Fruit fly (Drosophila melanogaster) whole organism, embryonic: ENCODE results near the gene CG14270.

ENCODE experiments used
- Adf1 ChIP-seq: fragments of 200-800 bp; sonication (Bioruptor generic); IDR thresholded peaks from 2 replicates; pipeline ENCODE4 v1.3.6; 2022; ENCODE audit warnings: missing biosample characterization, missing genetic modification characterization
- CG10274 ChIP-seq: fragments of 200-800 bp; sonication (Bioruptor generic); optimal IDR thresholded peaks from 3 replicates; lab custom pipeline; 2017; ENCODE audit warnings: missing biosample characterization, mild to moderate bottlenecking, missing genetic modification characterization
- CG10462 ChIP-seq: fragments of 200-800 bp; sonication (Bioruptor generic); optimal IDR thresholded peaks from 2 replicates; lab custom pipeline; 2016; ENCODE audit warnings: missing biosample characterization, missing genetic modification characterization
- CG11504 ChIP-seq: fragments of 200-800 bp; sonication (Bioruptor generic); optimal IDR thresholded peaks from 3 replicates; lab custom pipeline; 2019; ENCODE audit warnings: missing biosample characterization, mild to moderate bottlenecking, missing genetic modification characterization, moderate library complexity
- CG12744 ChIP-seq: fragments of 200-800 bp; sonication (Bioruptor generic); optimal IDR thresholded peaks from 2 replicates; lab custom pipeline; 2016; ENCODE audit warnings: missing biosample characterization, missing genetic modification characterization
- CG13123 ChIP-seq: fragments of 200-800 bp; sonication (Bioruptor generic); optimal IDR thresholded peaks from 2 replicates; lab custom pipeline; 2016; ENCODE audit warnings: missing biosample characterization, missing genetic modification characterization
- CG13624 ChIP-seq: fragments of 200-800 bp; sonication (Bioruptor generic); optimal IDR thresholded peaks from 2 replicates; lab custom pipeline; 2016; ENCODE audit warnings: missing biosample characterization, missing genetic modification characterization
- CG15601 ChIP-seq: fragments of 200-800 bp; sonication (Bioruptor generic); optimal IDR thresholded peaks from 3 replicates; lab custom pipeline; 2019; ENCODE audit warnings: missing biosample characterization, mild to moderate bottlenecking, missing genetic modification characterization, moderate library complexity
- CG16815 ChIP-seq: fragments of 200-800 bp; sonication (Bioruptor generic); optimal IDR thresholded peaks from 3 replicates; lab custom pipeline; 2017; ENCODE audit warnings: missing biosample characterization, mild to moderate bottlenecking, missing genetic modification characterization
- CG18599 ChIP-seq: fragments of 200-800 bp; sonication (Bioruptor generic); optimal IDR thresholded peaks from 3 replicates; lab custom pipeline; 2017; ENCODE audit warnings: missing biosample characterization, missing genetic modification characterization, mild to moderate bottlenecking, moderate library complexity, missing genetic modification reagents
- CG18619 ChIP-seq: fragments of 200-800 bp; sonication (Bioruptor generic); optimal IDR thresholded peaks from 3 replicates; lab custom pipeline; 2017; ENCODE audit warnings: missing biosample characterization, mild to moderate bottlenecking, missing genetic modification characterization
- CG31224 ChIP-seq: fragments of 200-800 bp; sonication (Bioruptor generic); IDR thresholded peaks from 2 replicates; pipeline ENCODE4 v1.3.6; 2022; ENCODE audit warnings: missing biosample characterization, missing genetic modification characterization
- CG31441 ChIP-seq: fragments of 200-800 bp; sonication (Bioruptor generic); IDR thresholded peaks from 2 replicates; pipeline ENCODE4 v1.3.6; 2022; ENCODE audit warnings: missing biosample characterization, missing genetic modification characterization
- CG3281 ChIP-seq: fragments of 200-800 bp; sonication (Bioruptor generic); optimal IDR thresholded peaks from 3 replicates; lab custom pipeline; 2017; ENCODE audit warnings: missing biosample characterization, mild to moderate bottlenecking, missing genetic modification characterization
- CG33213 ChIP-seq: fragments of 200-800 bp; sonication (Bioruptor generic); optimal IDR thresholded peaks from 3 replicates; lab custom pipeline; 2016; ENCODE audit warnings: missing biosample characterization, missing genetic modification characterization
- CG33557 ChIP-seq: fragments of 200-800 bp; sonication (Bioruptor generic); optimal IDR thresholded peaks from 2 replicates; lab custom pipeline; 2019; ENCODE audit warnings: missing biosample characterization, mild to moderate bottlenecking, missing genetic modification characterization, moderate library complexity
- CG34376 ChIP-seq: fragments of 200-800 bp; sonication (Bioruptor generic); optimal IDR thresholded peaks from 2 replicates; lab custom pipeline; 2018; ENCODE audit warnings: missing biosample characterization, mild to moderate bottlenecking, missing genetic modification characterization
- CG3847 ChIP-seq: fragments of 200-800 bp; sonication (Bioruptor generic); IDR thresholded peaks from 2 replicates; pipeline ENCODE4 v1.3.6; 2022; ENCODE audit warnings: missing biosample characterization, missing genetic modification characterization
- CG5245 ChIP-seq: fragments of 200-800 bp; sonication (Bioruptor generic); optimal IDR thresholded peaks from 3 replicates; lab custom pipeline; 2016; ENCODE audit warnings: missing biosample characterization, missing genetic modification characterization
- CG6254 ChIP-seq: fragments of 200-800 bp; sonication (Bioruptor generic); optimal IDR thresholded peaks from 3 replicates; lab custom pipeline; 2017; ENCODE audit warnings: mild to moderate bottlenecking, missing biosample characterization, missing genetic modification reagents, missing genetic modification characterization
- CG6654 ChIP-seq: fragments of 200-800 bp; sonication (Bioruptor generic); optimal IDR thresholded peaks from 2 replicates; lab custom pipeline; 2017; ENCODE audit warnings: missing biosample characterization, mild to moderate bottlenecking, missing genetic modification characterization
- CG6683 ChIP-seq: fragments of 200-800 bp; sonication (Bioruptor generic); optimal IDR thresholded peaks from 2 replicates; lab custom pipeline; 2017; ENCODE audit warnings: missing biosample characterization, mild to moderate bottlenecking, missing genetic modification characterization, missing genetic modification reagents
- CG7928 ChIP-seq: fragments of 200-800 bp; sonication (Bioruptor generic); optimal IDR thresholded peaks from 2 replicates; lab custom pipeline; 2017; ENCODE audit warnings: missing biosample characterization, mild to moderate bottlenecking, missing genetic modification characterization
- CG8478 ChIP-seq: fragments of >200 bp; optimal IDR thresholded peaks from 2 replicates; lab custom pipeline; 2018
- CG9876 ChIP-seq: fragments of 200-800 bp; sonication (Bioruptor generic); optimal IDR thresholded peaks from 2 replicates; lab custom pipeline; 2016; ENCODE audit warnings: missing biosample characterization, missing genetic modification characterization
- Dek ChIP-seq: fragments of 200-800 bp; sonication (Bioruptor generic); optimal IDR thresholded peaks from 3 replicates; lab custom pipeline; 2019; ENCODE audit warnings: missing biosample characterization, mild to moderate bottlenecking, missing genetic modification characterization, moderate library complexity
- Dref ChIP-seq: fragments of 200-800 bp; sonication (Bioruptor generic); IDR thresholded peaks from 2 replicates; pipeline ENCODE4 v1.3.6; 2022; ENCODE audit warnings: missing biosample characterization, missing genetic modification characterization
- Hr78 ChIP-seq, 2 experiments: fragments of 200-800 bp in 1 of 2; fragments of >200 bp in 1 of 2; sonication (Bioruptor generic) in 1 of 2; optimal IDR thresholded peaks; 2 replicates each; lab custom pipeline; 2017 to 2019; ENCODE audit warnings: missing biosample characterization in 2 of 2, missing genetic modification characterization in 2 of 2, mild to moderate bottlenecking in 1 of 2, moderate library complexity in 1 of 2
- Med ChIP-seq: fragments of 200-800 bp; sonication (Bioruptor generic); peaks from one replicate; lab custom pipeline; 2016; ENCODE audit warnings: missing biosample characterization, missing genetic modification characterization, mild to moderate bottlenecking, inconsistent platforms, moderate library complexity
- Pdp1 ChIP-seq, 2 experiments: fragments of 200-800 bp; sonication (Bioruptor generic); optimal IDR thresholded peaks; 3 replicates each; lab custom pipeline; 2016; ENCODE audit warnings: missing biosample characterization in 2 of 2, missing genetic modification characterization in 2 of 2, mild to moderate bottlenecking in 1 of 2, moderate library complexity in 1 of 2
- Ravus ChIP-seq: fragments of 200-800 bp; sonication (Bioruptor generic); IDR thresholded peaks from 2 replicates; pipeline ENCODE4 v1.3.6; 2022; ENCODE audit warnings: missing biosample characterization, missing genetic modification characterization
- Six4 ChIP-seq: fragments of 200-800 bp; sonication (Bioruptor generic); optimal IDR thresholded peaks from 2 replicates; lab custom pipeline; 2016; ENCODE audit warnings: missing biosample characterization, missing genetic modification characterization
- Xbp1 ChIP-seq: fragments of 200-800 bp; sonication (Bioruptor generic); optimal IDR thresholded peaks from 3 replicates; lab custom pipeline; 2016; ENCODE audit warnings: missing biosample characterization, mild to moderate bottlenecking, missing genetic modification characterization
- bsh ChIP-seq, 2 experiments: fragments of 200-800 bp; sonication (Bioruptor generic); optimal IDR thresholded peaks; 2 replicates each; lab custom pipeline; 2017 to 2018; ENCODE audit warnings: mild to moderate bottlenecking in 2 of 2, missing biosample characterization in 2 of 2, missing genetic modification characterization in 2 of 2, moderate library complexity in 1 of 2
- chn ChIP-seq: fragments of 200-800 bp; sonication (Bioruptor generic); optimal IDR thresholded peaks from 2 replicates; lab custom pipeline; 2016; ENCODE audit warnings: missing biosample characterization, missing genetic modification characterization
- cwo ChIP-seq: fragments of 200-800 bp; sonication (Bioruptor generic); optimal IDR thresholded peaks from 3 replicates; lab custom pipeline; 2017; ENCODE audit warnings: missing biosample characterization, missing genetic modification characterization, mild to moderate bottlenecking, moderate library complexity, missing genetic modification reagents
- ewg ChIP-seq: fragments of 200-800 bp; sonication (Bioruptor generic); optimal IDR thresholded peaks from 3 replicates; lab custom pipeline; 2017; ENCODE audit warnings: mild to moderate bottlenecking, missing biosample characterization, missing genetic modification reagents, missing genetic modification characterization
- exex ChIP-seq: fragments of 200-800 bp; sonication (Bioruptor generic); optimal IDR thresholded peaks from 4 replicates; lab custom pipeline; 2018; ENCODE audit warnings: missing biosample characterization, mild to moderate bottlenecking, missing genetic modification characterization, moderate library complexity
- fd3F ChIP-seq: fragments of 200-800 bp; sonication (Bioruptor generic); optimal IDR thresholded peaks from 2 replicates; lab custom pipeline; 2018; ENCODE audit warnings: missing biosample characterization, mild to moderate bottlenecking, missing genetic modification characterization, moderate library complexity
- grn ChIP-seq: fragments of 200-800 bp; sonication (Bioruptor generic); optimal IDR thresholded peaks from 3 replicates; lab custom pipeline; 2017; ENCODE audit warnings: missing biosample characterization, missing genetic modification characterization
- gt ChIP-seq: fragments of 200-800 bp; sonication (Bioruptor generic); IDR thresholded peaks from 2 replicates; pipeline ENCODE4 v1.3.6; 2022; ENCODE audit warnings: missing biosample characterization, missing genetic modification characterization
- mirr ChIP-seq: fragments of 200-800 bp; sonication (Bioruptor generic); optimal IDR thresholded peaks from 3 replicates; lab custom pipeline; 2018; ENCODE audit warnings: missing biosample characterization, mild to moderate bottlenecking, missing genetic modification characterization
- onecut ChIP-seq: fragments of 200-800 bp; sonication (Bioruptor generic); IDR thresholded peaks from 2 replicates; pipeline ENCODE4 v1.3.6; 2022; ENCODE audit warnings: missing biosample characterization, missing genetic modification characterization
- pita ChIP-seq: fragments of 200-800 bp; sonication (Bioruptor generic); optimal IDR thresholded peaks from 2 replicates; lab custom pipeline; 2017; ENCODE audit warnings: missing biosample characterization, mild to moderate bottlenecking, missing genetic modification characterization
- salm ChIP-seq: fragments of 200-800 bp; sonication (Bioruptor generic); optimal IDR thresholded peaks from 2 replicates; lab custom pipeline; 2018; ENCODE audit warnings: missing biosample characterization, mild to moderate bottlenecking, missing genetic modification characterization
- sd ChIP-seq: fragments of 200-800 bp; sonication (Bioruptor generic); optimal IDR thresholded peaks from 3 replicates; lab custom pipeline; 2018; ENCODE audit warnings: missing biosample characterization, mild to moderate bottlenecking, missing genetic modification characterization, moderate library complexity
- sim ChIP-seq: fragments of 200-800 bp; sonication (Bioruptor generic); IDR thresholded peaks from 2 replicates; pipeline ENCODE4 v1.3.6; 2022; ENCODE audit warnings: missing biosample characterization, missing genetic modification characterization
- sqz ChIP-seq: fragments of 200-800 bp; sonication (Bioruptor generic); optimal IDR thresholded peaks from 3 replicates; lab custom pipeline; 2018; ENCODE audit warnings: missing biosample characterization, mild to moderate bottlenecking, missing genetic modification characterization
- sug ChIP-seq: fragments of 200-800 bp; optimal IDR thresholded peaks from 2 replicates; lab custom pipeline; 2019; ENCODE audit warnings: missing biosample characterization, mild to moderate bottlenecking, missing genetic modification characterization, moderate library complexity
- tin ChIP-seq: fragments of 200-800 bp; sonication (Bioruptor generic); optimal IDR thresholded peaks from 3 replicates; lab custom pipeline; 2016; ENCODE audit warnings: missing biosample characterization, missing genetic modification characterization
- vnd ChIP-seq: fragments of 200-800 bp; sonication (Bioruptor generic); IDR thresholded peaks from 3 replicates; pipeline ENCODE4 v1.3.6; 2022; ENCODE audit warnings: missing biosample characterization, missing genetic modification characterization; ENCODE audit not compliant: partially characterized antibody
- yki ChIP-seq: fragments of >200 bp; optimal IDR thresholded peaks from 3 replicates; lab custom pipeline; 2018

The CG14270 gene

dm6 chrX:3443902-3444301 is 41.3 kb downstream of the CG14270 start:
- TF ChIP-seq Dref (GFP tag; lab: Robert Waterston, UW) = no peak
- no peak for TF ChIP-seq pita (GFP tag; lab: Kevin White, UChicago)
- TF ChIP-seq Xbp1 = no peak
- TF ChIP-seq CG13624 (GFP tag; lab: Kevin White, UChicago) = no peak
- TF ChIP-seq CG16815 = no peak
- TF ChIP-seq tin (GFP tag; lab: Kevin White, UChicago) = no peak
- TF ChIP-seq CG10462 (GFP tag; lab: Kevin White, UChicago) = no peak
- TF ChIP-seq sqz (GFP tag; lab: Kevin White, UChicago) = no peak
- no peak for TF ChIP-seq Six4 (GFP tag; lab: Kevin White, UChicago)
- TF ChIP-seq CG6254 (GFP tag; lab: Kevin White, UChicago) = no peak
- peak; percentile 95 for TF ChIP-seq exex (tag; lab: Kevin White, UChicago)
- no peak for TF ChIP-seq CG33213 (GFP tag; lab: Kevin White, UChicago)
- TF ChIP-seq CG3281 (GFP tag; lab: Kevin White, UChicago) = no peak
- TF ChIP-seq CG8478 (lab: Kevin White, UChicago) = no peak
- TF ChIP-seq CG33557 (GFP tag; lab: Kevin White, UChicago) = no peak
- TF ChIP-seq Ravus (GFP tag; lab: Robert Waterston, UW) = no peak
- TF ChIP-seq gt (GFP tag; lab: Robert Waterston, UW) = no peak
- TF ChIP-seq fd3F (GFP tag; lab: Kevin White, UChicago) = no peak
- TF ChIP-seq CG3847 (GFP tag; lab: Robert Waterston, UW) = no peak
- peak; percentile 69 for TF ChIP-seq mirr (GFP tag; lab: Kevin White, UChicago)
- no peak for TF ChIP-seq CG31224 (GFP tag; lab: Robert Waterston, UW)
- no peak for TF ChIP-seq yki (lab: Kevin White, UChicago)
- TF ChIP-seq Pdp1 (GFP tag; optimal IDR thresholded peaks at IDR 0.05; lab: Kevin White, UChicago) = no peak
- TF ChIP-seq CG15601 (tag; lab: Kevin White, UChicago) = no peak
- TF ChIP-seq salm (tag; lab: Kevin White, UChicago) = no peak
- TF ChIP-seq CG6683 (GFP tag; lab: Kevin White, UChicago) = no peak
- TF ChIP-seq sd (tag; lab: Kevin White, UChicago) = peak; percentile 49
- TF ChIP-seq Adf1 (GFP tag; lab: Robert Waterston, UW) = no peak
- TF ChIP-seq vnd (GFP tag; lab: Robert Waterston, UW) = no peak
- no peak for TF ChIP-seq sim (GFP tag; lab: Robert Waterston, UW)
- TF ChIP-seq onecut (GFP tag; lab: Robert Waterston, UW) = no peak
- peak; percentile 55 for TF ChIP-seq grn (GFP tag; lab: Kevin White, UChicago)
- no peak for TF ChIP-seq CG31441 (GFP tag; lab: Robert Waterston, UW)
- TF ChIP-seq sug (tag; lab: Kevin White, UChicago) = peak; percentile 58
- TF ChIP-seq CG6654 (GFP tag; lab: Kevin White, UChicago) = no peak
- TF ChIP-seq bsh (GFP tag; optimal IDR thresholded peaks at IDR 0.05; lab: Kevin White, UChicago) = no peak
- no peak for TF ChIP-seq CG12744 (GFP tag; lab: Kevin White, UChicago)
- TF ChIP-seq ewg (GFP tag; lab: Kevin White, UChicago) = no peak
- TF ChIP-seq CG18619 (GFP tag; lab: Kevin White, UChicago) = no peak
- no peak for TF ChIP-seq CG7928 (GFP tag; lab: Kevin White, UChicago)
- peak; percentile 12 for TF ChIP-seq CG18599 (GFP tag; lab: Kevin White, UChicago)
- peak; percentile 32 for TF ChIP-seq Med
- no peak for TF ChIP-seq CG13123 (GFP tag; lab: Kevin White, UChicago)
- TF ChIP-seq CG34376 (GFP tag; lab: Kevin White, UChicago) = peak; percentile 40
- peak; percentile 85 for TF ChIP-seq cwo (GFP tag; lab: Kevin White, UChicago)
- TF ChIP-seq CG9876 (GFP tag; lab: Kevin White, UChicago) = no peak
- no peak for TF ChIP-seq chn
- TF ChIP-seq CG11504 (tag; lab: Kevin White, UChicago) = no peak
- no peak for TF ChIP-seq CG5245 (GFP tag; lab: Kevin White, UChicago)
- no peak for TF ChIP-seq Hr78 (GFP tag; optimal IDR thresholded peaks at IDR 0.05; lab: Kevin White, UChicago)
- no peak for TF ChIP-seq CG10274 (GFP tag; lab: Kevin White, UChicago)
- TF ChIP-seq Dek (tag; lab: Kevin White, UChicago) = no peak
